Worm (Caenorhabditis elegans) whole organism, mixed stage, embryonic: ENCODE data around the gene str-57.

Source experiments
- blmp-1 ChIP-seq: fragments of 150-350 bp; optimal IDR thresholded peaks from 2 replicates; lab custom pipeline; 2014; ENCODE audit warnings: missing biosample characterization, missing genetic modification characterization
- ceh-43 ChIP-seq: fragments of 200-800 bp; sonication (Bioruptor generic); optimal IDR thresholded peaks from 2 replicates; lab custom pipeline; 2018; ENCODE audit warnings: mild to moderate bottlenecking, missing genetic modification characterization, moderate library complexity, missing compliant biosample characterization
- ces-1 ChIP-seq: fragments of 150-350 bp; optimal IDR thresholded peaks from 2 replicates; lab custom pipeline; 2014; ENCODE audit warnings: missing biosample characterization, missing genetic modification reagents, missing genetic modification characterization
- drap-1 ChIP-seq: fragments of 200-800 bp; sonication (Bioruptor generic); optimal IDR thresholded peaks from 3 replicates; lab custom pipeline; 2018; ENCODE audit warnings: mild to moderate bottlenecking, missing genetic modification characterization, missing compliant biosample characterization
- flh-1 ChIP-seq: fragments of 200-800 bp; sonication (Bioruptor generic); optimal IDR thresholded peaks from 2 replicates; lab custom pipeline; 2018; ENCODE audit warnings: mild to moderate bottlenecking, missing genetic modification characterization, moderate library complexity, missing compliant biosample characterization
- pha-4 ChIP-seq: fragments of 150-350 bp; optimal IDR thresholded peaks from 2 replicates; lab custom pipeline; 2018; ENCODE audit warnings: missing biosample characterization, missing genetic modification reagents, missing genetic modification characterization
- unc-39 ChIP-seq: fragments of 150-350 bp; optimal IDR thresholded peaks from 2 replicates; lab custom pipeline; 2014; ENCODE audit warnings: missing biosample characterization, missing genetic modification characterization
- unc-62 ChIP-seq: fragments of 150-350 bp; optimal IDR thresholded peaks from 2 replicates; lab custom pipeline; 2014; ENCODE audit warnings: missing biosample characterization, missing genetic modification reagents, missing genetic modification characterization
- zip-8 ChIP-seq: fragments of 150-350 bp; optimal IDR thresholded peaks from 2 replicates; lab custom pipeline; 2014; ENCODE audit warnings: missing biosample characterization, missing genetic modification characterization

DNA sequence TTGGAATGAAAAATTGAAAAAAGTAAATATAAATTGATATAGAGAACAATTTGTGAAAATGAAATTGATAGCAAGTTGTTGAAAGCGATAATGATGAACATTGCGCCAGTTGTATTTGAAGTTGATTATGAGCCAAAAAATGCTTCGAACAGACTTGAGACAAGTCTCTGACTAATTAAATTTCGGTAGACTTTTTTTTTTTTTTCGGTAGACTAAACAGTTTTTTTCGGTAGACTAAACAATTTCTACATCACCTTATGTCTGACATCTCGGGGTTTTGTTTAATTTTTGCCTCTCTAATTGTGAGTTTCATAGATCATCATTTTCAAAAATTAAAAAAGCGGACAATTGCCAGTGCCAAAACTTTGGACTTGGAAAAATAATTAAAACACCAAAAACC is 36.8 kb upstream of the str-57 start, which contains the start of gene srbc-54:
- no peak for TF ChIP-seq unc-62 (GFP tag; lab: Kevin White, UChicago)
- TF ChIP-seq ces-1 = no peak
- no peak for TF ChIP-seq flh-1 (GFP tag; lab: Kevin White, UChicago)
- no peak for TF ChIP-seq drap-1 (GFP tag; lab: Kevin White, UChicago)
- TF ChIP-seq blmp-1 (tag; lab: Kevin White, UChicago) = no peak
- no peak for TF ChIP-seq pha-4
- no peak for TF ChIP-seq ceh-43 (GFP tag; lab: Kevin White, UChicago)
- no peak for TF ChIP-seq unc-39 (tag; lab: Kevin White, UChicago)
- TF ChIP-seq zip-8 = no peak
